Fruit fly (Drosophila melanogaster) whole organism, embryonic: ENCODE measurements around the gene CG7551.

Experiments used
- ATbp ChIP-seq: fragments of 200-800 bp; sonication (Bioruptor generic); optimal IDR thresholded peaks from 2 replicates; lab custom pipeline; 2017; ENCODE audit warnings: missing biosample characterization, mild to moderate bottlenecking, missing genetic modification characterization, missing genetic modification reagents
- CG11093 ChIP-seq: fragments of 200-800 bp; sonication (Bioruptor generic); IDR thresholded peaks from 3 replicates; pipeline ENCODE4 v1.3.6; 2022; ENCODE audit warnings: missing biosample characterization, missing genetic modification characterization
- CG12155 ChIP-seq: fragments of 200-800 bp; sonication (Bioruptor generic); optimal IDR thresholded peaks from 3 replicates; lab custom pipeline; 2016; ENCODE audit warnings: missing biosample characterization, missing genetic modification characterization
- CG12659 ChIP-seq: fragments of 200-800 bp; sonication (Bioruptor generic); optimal IDR thresholded peaks from 3 replicates; lab custom pipeline; 2017; ENCODE audit warnings: mild to moderate bottlenecking, missing biosample characterization, missing genetic modification reagents, missing genetic modification characterization
- CG12942 ChIP-seq: fragments of 200-800 bp; sonication (Bioruptor generic); optimal IDR thresholded peaks from 3 replicates; lab custom pipeline; 2016; ENCODE audit warnings: missing biosample characterization, missing genetic modification characterization
- CG15269 ChIP-seq: fragments of 200-800 bp; sonication (Bioruptor generic); optimal IDR thresholded peaks from 2 replicates; lab custom pipeline; 2018; ENCODE audit warnings: missing biosample characterization, mild to moderate bottlenecking, missing genetic modification characterization, moderate library complexity
- CG15601 ChIP-seq: fragments of 200-800 bp; sonication (Bioruptor generic); optimal IDR thresholded peaks from 3 replicates; lab custom pipeline; 2019; ENCODE audit warnings: missing biosample characterization, mild to moderate bottlenecking, missing genetic modification characterization, moderate library complexity
- CG16815 ChIP-seq: fragments of 200-800 bp; sonication (Bioruptor generic); optimal IDR thresholded peaks from 3 replicates; lab custom pipeline; 2017; ENCODE audit warnings: missing biosample characterization, mild to moderate bottlenecking, missing genetic modification characterization
- CG17829 ChIP-seq: fragments of 200-800 bp; optimal IDR thresholded peaks from 2 replicates; lab custom pipeline; 2019; ENCODE audit warnings: missing biosample characterization, mild to moderate bottlenecking, missing genetic modification characterization, moderate library complexity
- CG18764 ChIP-seq: fragments of 200-800 bp; sonication (Bioruptor generic); optimal IDR thresholded peaks from 3 replicates; lab custom pipeline; 2016; ENCODE audit warnings: missing biosample characterization, missing genetic modification characterization
- CG31388 ChIP-seq: fragments of 200-800 bp; sonication (Bioruptor generic); optimal IDR thresholded peaks from 2 replicates; lab custom pipeline; 2016; ENCODE audit warnings: missing biosample characterization, missing genetic modification characterization
- CG31441 ChIP-seq: fragments of 200-800 bp; sonication (Bioruptor generic); IDR thresholded peaks from 2 replicates; pipeline ENCODE4 v1.3.6; 2022; ENCODE audit warnings: missing biosample characterization, missing genetic modification characterization
- CG3163 ChIP-seq: fragments of 200-800 bp; sonication (Bioruptor generic); optimal IDR thresholded peaks from 3 replicates; lab custom pipeline; 2016; ENCODE audit warnings: missing biosample characterization, missing genetic modification characterization
- CG3847 ChIP-seq: fragments of 200-800 bp; sonication (Bioruptor generic); IDR thresholded peaks from 2 replicates; pipeline ENCODE4 v1.3.6; 2022; ENCODE audit warnings: missing biosample characterization, missing genetic modification characterization
- CG6813 ChIP-seq: fragments of 200-800 bp; sonication (Bioruptor generic); optimal IDR thresholded peaks from 2 replicates; lab custom pipeline; 2017; ENCODE audit warnings: missing biosample characterization, missing genetic modification characterization, mild to moderate bottlenecking, moderate library complexity, missing genetic modification reagents
- CG7786 ChIP-seq: fragments of 200-800 bp; sonication (Bioruptor generic); optimal IDR thresholded peaks from 2 replicates; lab custom pipeline; 2016; ENCODE audit warnings: missing biosample characterization, missing genetic modification characterization
- CG7839 ChIP-seq: fragments of 200-800 bp; sonication (Bioruptor generic); optimal IDR thresholded peaks from 3 replicates; lab custom pipeline; 2018; ENCODE audit warnings: missing biosample characterization, mild to moderate bottlenecking, missing genetic modification characterization, moderate library complexity
- CG9437 ChIP-seq: fragments of 200-800 bp; sonication (Bioruptor generic); optimal IDR thresholded peaks from 2 replicates; lab custom pipeline; 2018; ENCODE audit warnings: missing biosample characterization, mild to moderate bottlenecking, missing genetic modification characterization
- CG9932 ChIP-seq: fragments of 200-800 bp; sonication (Bioruptor generic); IDR thresholded peaks from 2 replicates; pipeline ENCODE4 v1.3.6; 2022; ENCODE audit warnings: missing biosample characterization, missing genetic modification characterization
- D19B ChIP-seq: fragments of 200-800 bp; sonication (Bioruptor generic); optimal IDR thresholded peaks from 2 replicates; lab custom pipeline; 2017; ENCODE audit warnings: missing biosample characterization, mild to moderate bottlenecking, missing genetic modification characterization
- Gug ChIP-seq: fragments of 200-800 bp; sonication (Bioruptor generic); IDR thresholded peaks from 4 replicates; pipeline ENCODE4 v1.3.6; 2022; ENCODE audit warnings: missing biosample characterization, missing genetic modification characterization
- Hsf ChIP-seq: fragments of 200-800 bp; sonication (Bioruptor generic); optimal IDR thresholded peaks from 3 replicates; lab custom pipeline; 2016; ENCODE audit warnings: missing biosample characterization, missing genetic modification characterization
- NC2α ChIP-seq: fragments of 200-800 bp; sonication (Bioruptor generic); optimal IDR thresholded peaks from 2 replicates; lab custom pipeline; 2016; ENCODE audit warnings: missing biosample characterization, missing genetic modification characterization
- Oli ChIP-seq: fragments of 200-800 bp; sonication (Bioruptor generic); optimal IDR thresholded peaks from 2 replicates; lab custom pipeline; 2018; ENCODE audit warnings: missing biosample characterization, mild to moderate bottlenecking, missing genetic modification characterization, moderate library complexity
- Optix ChIP-seq: fragments of 200-800 bp; sonication (Bioruptor generic); IDR thresholded peaks from 3 replicates; pipeline ENCODE4 v1.3.6; 2022; ENCODE audit warnings: missing biosample characterization, missing genetic modification characterization
- Side ChIP-seq: fragments of 200-800 bp; sonication (Bioruptor generic); optimal IDR thresholded peaks from 2 replicates; lab custom pipeline; 2016; ENCODE audit warnings: missing biosample characterization, missing genetic modification characterization
- Six4 ChIP-seq: fragments of 200-800 bp; sonication (Bioruptor generic); optimal IDR thresholded peaks from 2 replicates; lab custom pipeline; 2016; ENCODE audit warnings: missing biosample characterization, missing genetic modification characterization
- Ssrp ChIP-seq: fragments of 200-800 bp; sonication (Bioruptor generic); optimal IDR thresholded peaks from 2 replicates; lab custom pipeline; 2018; ENCODE audit warnings: missing biosample characterization, mild to moderate bottlenecking, missing genetic modification characterization, moderate library complexity
- az2 ChIP-seq: fragments of 200-800 bp; sonication (Bioruptor generic); optimal IDR thresholded peaks from 3 replicates; lab custom pipeline; 2016; ENCODE audit warnings: missing biosample characterization, missing genetic modification characterization
- bsh ChIP-seq, 2 experiments: fragments of 200-800 bp; sonication (Bioruptor generic); optimal IDR thresholded peaks; 2 replicates each; lab custom pipeline; 2017 to 2018; ENCODE audit warnings: mild to moderate bottlenecking in 2 of 2, missing biosample characterization in 2 of 2, missing genetic modification characterization in 2 of 2, moderate library complexity in 1 of 2
- chif ChIP-seq, 2 experiments: fragments of 200-800 bp; sonication (Bioruptor generic); optimal IDR thresholded peaks; 3 replicates each; lab custom pipeline; 2016; ENCODE audit warnings: missing biosample characterization in 2 of 2, missing genetic modification characterization in 2 of 2
- chm ChIP-seq: fragments of 200-800 bp; sonication (Bioruptor generic); IDR thresholded peaks from 2 replicates; pipeline ENCODE4 v1.3.6; 2022; ENCODE audit warnings: missing biosample characterization, missing genetic modification characterization
- disco-r ChIP-seq: fragments of 200-800 bp; sonication (Bioruptor generic); optimal IDR thresholded peaks from 2 replicates; lab custom pipeline; 2016; ENCODE audit warnings: missing biosample characterization, missing genetic modification characterization
- dysf ChIP-seq: fragments of 200-800 bp; sonication (Bioruptor generic); IDR thresholded peaks from 3 replicates; pipeline ENCODE4 v1.3.6; 2022; ENCODE audit warnings: missing biosample characterization, missing genetic modification characterization
- en ChIP-seq: fragments of 200-800 bp; sonication (Bioruptor generic); optimal IDR thresholded peaks from 2 replicates; lab custom pipeline; 2016; ENCODE audit warnings: missing biosample characterization, missing genetic modification characterization
- esg ChIP-seq: fragments of 200-800 bp; sonication (Bioruptor generic); conservative IDR thresholded peaks from 2 replicates; pipeline ENCODE4 v1.3.6; 2022; ENCODE audit warnings: missing biosample characterization, missing genetic modification characterization
- fd102C ChIP-seq: fragments of 200-800 bp; sonication (Bioruptor generic); optimal IDR thresholded peaks from 2 replicates; lab custom pipeline; 2018; ENCODE audit warnings: missing biosample characterization, mild to moderate bottlenecking, missing genetic modification characterization, moderate library complexity
- fru ChIP-seq: fragments of >200 bp; optimal IDR thresholded peaks from 2 replicates; lab custom pipeline; 2017
- gem ChIP-seq: fragments of 200-800 bp; sonication (Bioruptor generic); optimal IDR thresholded peaks from 2 replicates; lab custom pipeline; 2019; ENCODE audit warnings: missing biosample characterization, mild to moderate bottlenecking, missing genetic modification characterization, moderate library complexity
- hth ChIP-seq: fragments of >200 bp; optimal IDR thresholded peaks from 2 replicates; lab custom pipeline; 2017; ENCODE audit warnings: inconsistent platforms
- kni ChIP-seq: fragments of 200-800 bp; sonication (Bioruptor generic); optimal IDR thresholded peaks from 3 replicates; lab custom pipeline; 2017; ENCODE audit warnings: mild to moderate bottlenecking, missing biosample characterization, missing genetic modification reagents, missing genetic modification characterization
- lilli ChIP-seq: fragments of 200-800 bp; sonication (Bioruptor generic); optimal IDR thresholded peaks from 3 replicates; lab custom pipeline; 2016; ENCODE audit warnings: missing biosample characterization, missing genetic modification characterization
- nau ChIP-seq: fragments of 200-800 bp; sonication (Bioruptor generic); optimal IDR thresholded peaks from 3 replicates; lab custom pipeline; 2017; ENCODE audit warnings: missing biosample characterization, mild to moderate bottlenecking, missing genetic modification characterization, missing genetic modification reagents
- pan ChIP-seq, 4 experiments: fragments of >200 bp in 3 of 4; fragments of 200-800 bp in 1 of 4; sonication (Bioruptor generic) in 1 of 4; optimal IDR thresholded peaks in 3 of 4; IDR thresholded peaks in 1 of 4; 2 replicates each; pipeline versions ENCODE4 v1.3.6 to Lab custom; 2017 to 2022; ENCODE audit warnings: missing biosample characterization in 2 of 4, missing genetic modification characterization in 2 of 4, mixed read lengths in 1 of 4
- schlank ChIP-seq: fragments of 200-800 bp; sonication (Bioruptor generic); optimal IDR thresholded peaks from 2 replicates; lab custom pipeline; 2018; ENCODE audit warnings: missing biosample characterization, mild to moderate bottlenecking, missing genetic modification characterization
- sug ChIP-seq: fragments of 200-800 bp; optimal IDR thresholded peaks from 2 replicates; lab custom pipeline; 2019; ENCODE audit warnings: missing biosample characterization, mild to moderate bottlenecking, missing genetic modification characterization, moderate library complexity
- tio ChIP-seq: fragments of 200-800 bp; sonication (Bioruptor generic); optimal IDR thresholded peaks from 2 replicates; lab custom pipeline; 2017; ENCODE audit warnings: missing biosample characterization, missing genetic modification characterization, inconsistent platforms
- toy ChIP-seq: fragments of 200-800 bp; sonication (Bioruptor generic); IDR thresholded peaks from 2 replicates; pipeline ENCODE4 v1.3.6; 2022; ENCODE audit warnings: missing biosample characterization, missing genetic modification characterization
- trem ChIP-seq: fragments of 200-800 bp; optimal IDR thresholded peaks from 3 replicates; lab custom pipeline; 2019; ENCODE audit warnings: missing biosample characterization, mild to moderate bottlenecking, missing genetic modification characterization, moderate library complexity
- zen2 ChIP-seq: fragments of 200-800 bp; sonication (Bioruptor generic); IDR thresholded peaks from 3 replicates; pipeline ENCODE4 v1.3.6; 2022; ENCODE audit warnings: missing biosample characterization, missing genetic modification characterization; ENCODE audit not compliant: partially characterized antibody
- zfh1 ChIP-seq: fragments of 200-800 bp; sonication (Bioruptor generic); IDR thresholded peaks from 3 replicates; pipeline ENCODE4 v1.3.6; 2022; ENCODE audit warnings: missing biosample characterization, missing genetic modification characterization

The CG7551 gene

dm6 chr3L:11429695-11430094 is 28.6 kb upstream of the CG7551 start (continued):
- TF ChIP-seq Optix (GFP tag; lab: Robert Waterston, UW) = no peak
- peak; percentile 16 for TF ChIP-seq lilli (GFP tag; lab: Kevin White, UChicago)
- TF ChIP-seq fru = no peak
- TF ChIP-seq CG3847 = no peak
- no peak for TF ChIP-seq disco-r
- peak; percentile 64 for TF ChIP-seq Oli (tag; lab: Kevin White, UChicago)
- TF ChIP-seq gem = peak; percentile 63
- TF ChIP-seq en (GFP tag; lab: Kevin White, UChicago) = peak; percentile 6
- no peak for TF ChIP-seq Side (GFP tag; lab: Kevin White, UChicago)
- 0 out of 3 replicates have a peak, but pooled peaks have one; percentile 56 for TF ChIP-seq zfh1
- TF ChIP-seq CG7839 (tag; lab: Kevin White, UChicago) = peak; percentile 22
- no peak for TF ChIP-seq CG15601
- TF ChIP-seq pan (optimal IDR thresholded peaks at IDR 0.05; lab: Kevin White, UChicago) = no peak
- TF ChIP-seq pan (GFP tag; optimal IDR thresholded peaks at IDR 0.05 in 1 of 2, IDR thresholded peaks at IDR 0.05 in 1 of 2) = peak in 1 of 2 experiments; percentile 23
- TF ChIP-seq Six4 (GFP tag; lab: Kevin White, UChicago) = peak; percentile 14
- TF ChIP-seq D19B = peak; percentile 13
- peak; percentile 20 to 44 for TF ChIP-seq chif (GFP tag; optimal IDR thresholded peaks at IDR 0.05; lab: Kevin White, UChicago)
- no peak for TF ChIP-seq trem
- TF ChIP-seq CG3163 = peak; percentile 9
- TF ChIP-seq Hsf (GFP tag; lab: Kevin White, UChicago) = peak; percentile 50
- TF ChIP-seq CG15269 (tag; lab: Kevin White, UChicago) = peak; percentile 24
- 0 out of 3 replicates have a peak, but pooled peaks have one; percentile 26 for TF ChIP-seq dysf (GFP tag; lab: Robert Waterston, UW)
- peak; percentile 15 for TF ChIP-seq NC2α (GFP tag; lab: Kevin White, UChicago)
- no peak for TF ChIP-seq toy (GFP tag; lab: Robert Waterston, UW)
- TF ChIP-seq ATbp (GFP tag; lab: Kevin White, UChicago) = no peak
- peak; percentile 3 for TF ChIP-seq tio
- no peak for TF ChIP-seq sug
- TF ChIP-seq CG17829 (tag; lab: Kevin White, UChicago) = peak; percentile 35
- TF ChIP-seq bsh (GFP tag; optimal IDR thresholded peaks at IDR 0.05; lab: Kevin White, UChicago) = peak; percentile 30 to 56
- TF ChIP-seq fd102C (GFP tag; lab: Kevin White, UChicago) = no peak
- TF ChIP-seq az2 (GFP tag; lab: Kevin White, UChicago) = peak; percentile 52
- TF ChIP-seq Ssrp (tag; lab: Kevin White, UChicago) = peak; percentile 54
- 0 out of 4 replicates have a peak, but pooled peaks have one; percentile 7 for TF ChIP-seq Gug (GFP tag; lab: Robert Waterston, UW)
- no peak for TF ChIP-seq chm (GFP tag; lab: Robert Waterston, UW)
- TF ChIP-seq hth (lab: Kevin White, UChicago) = no peak
- no peak for TF ChIP-seq CG31388 (GFP tag; lab: Kevin White, UChicago)
- TF ChIP-seq CG9437 = peak; percentile 45
- no peak for TF ChIP-seq CG6813 (GFP tag; lab: Kevin White, UChicago)
- no peak for TF ChIP-seq zen2 (GFP tag; lab: Robert Waterston, UW)
- TF ChIP-seq CG12155 = peak; percentile 28
- no peak for TF ChIP-seq nau (GFP tag; lab: Kevin White, UChicago)
- TF ChIP-seq esg (GFP tag; lab: Robert Waterston, UW) = peak; percentile 43
- no peak for TF ChIP-seq CG12659 (GFP tag; lab: Kevin White, UChicago)
- TF ChIP-seq CG7786 (GFP tag; lab: Kevin White, UChicago) = peak; percentile 19
- TF ChIP-seq CG18764 (GFP tag; lab: Kevin White, UChicago) = peak; percentile 23
- TF ChIP-seq kni (GFP tag; lab: Kevin White, UChicago) = no peak
- TF ChIP-seq CG9932 = peak; percentile 27
- peak; percentile 57 for TF ChIP-seq CG31441 (GFP tag; lab: Robert Waterston, UW)
- no peak for TF ChIP-seq schlank
- TF ChIP-seq CG11093 (GFP tag; lab: Robert Waterston, UW) = no peak
- peak; percentile 12 for TF ChIP-seq CG12942 (GFP tag; lab: Kevin White, UChicago)
- TF ChIP-seq CG16815 (GFP tag; lab: Kevin White, UChicago) = peak; percentile 10
